Fruit fly (Drosophila melanogaster) whole organism, pupa: ENCODE results near the gene CG11370.
"Not testable (repeated sequence)": the region's sequence is repeated elsewhere in the genome, so short reads cannot be mapped to it uniquely, and the experiment has no call there.

ENCODE experiments used
- CG10348 ChIP-seq: fragments of 200-800 bp; sonication (Bioruptor generic); IDR thresholded peaks from 2 replicates; pipeline ENCODE4 v1.3.6; 2022; ENCODE audit warnings: missing biosample characterization, missing genetic modification characterization
- CG12605 ChIP-seq: fragments of 200-800 bp; sonication (Bioruptor generic); IDR thresholded peaks from 2 replicates; pipeline ENCODE4 v1.3.6; 2022; ENCODE audit warnings: missing biosample characterization, missing genetic modification characterization
- CG13204 ChIP-seq: fragments of 200-800 bp; sonication (Bioruptor generic); optimal IDR thresholded peaks from 2 replicates; lab custom pipeline; 2018; ENCODE audit warnings: missing biosample characterization, mild to moderate bottlenecking, missing genetic modification characterization, moderate library complexity
- CG15710 ChIP-seq: fragments of 200-800 bp; sonication (Bioruptor generic); optimal IDR thresholded peaks from 2 replicates; lab custom pipeline; 2018; ENCODE audit warnings: missing biosample characterization, mild to moderate bottlenecking, missing genetic modification characterization, moderate library complexity
- CG32121 ChIP-seq: fragments of 200-800 bp; sonication (Bioruptor generic); IDR thresholded peaks from 2 replicates; pipeline ENCODE4 v1.3.6; 2022; ENCODE audit warnings: missing biosample characterization, missing genetic modification characterization
- CG8159 ChIP-seq: fragments of 200-800 bp; sonication (Bioruptor generic); optimal IDR thresholded peaks from 3 replicates; lab custom pipeline; 2018; ENCODE audit warnings: missing biosample characterization, mild to moderate bottlenecking, missing genetic modification characterization, moderate library complexity
- CG9948 ChIP-seq: fragments of 200-800 bp; sonication (Bioruptor generic); optimal IDR thresholded peaks from 2 replicates; lab custom pipeline; 2018; ENCODE audit warnings: missing biosample characterization, mild to moderate bottlenecking, missing genetic modification characterization, moderate library complexity
- Pif1A ChIP-seq: fragments of 200-800 bp; sonication (Bioruptor generic); optimal IDR thresholded peaks from 3 replicates; lab custom pipeline; 2016; ENCODE audit warnings: missing biosample characterization, missing genetic modification characterization
- Snoo ChIP-seq: fragments of 200-800 bp; sonication (Bioruptor generic); optimal IDR thresholded peaks from 3 replicates; lab custom pipeline; 2017; ENCODE audit warnings: missing biosample characterization, mild to moderate bottlenecking, missing genetic modification characterization, inconsistent platforms
- gl ChIP-seq: fragments of 200-800 bp; sonication (Bioruptor generic); optimal IDR thresholded peaks from 2 replicates; lab custom pipeline; 2018; ENCODE audit warnings: missing biosample characterization, mild to moderate bottlenecking, missing genetic modification characterization

DNA sequence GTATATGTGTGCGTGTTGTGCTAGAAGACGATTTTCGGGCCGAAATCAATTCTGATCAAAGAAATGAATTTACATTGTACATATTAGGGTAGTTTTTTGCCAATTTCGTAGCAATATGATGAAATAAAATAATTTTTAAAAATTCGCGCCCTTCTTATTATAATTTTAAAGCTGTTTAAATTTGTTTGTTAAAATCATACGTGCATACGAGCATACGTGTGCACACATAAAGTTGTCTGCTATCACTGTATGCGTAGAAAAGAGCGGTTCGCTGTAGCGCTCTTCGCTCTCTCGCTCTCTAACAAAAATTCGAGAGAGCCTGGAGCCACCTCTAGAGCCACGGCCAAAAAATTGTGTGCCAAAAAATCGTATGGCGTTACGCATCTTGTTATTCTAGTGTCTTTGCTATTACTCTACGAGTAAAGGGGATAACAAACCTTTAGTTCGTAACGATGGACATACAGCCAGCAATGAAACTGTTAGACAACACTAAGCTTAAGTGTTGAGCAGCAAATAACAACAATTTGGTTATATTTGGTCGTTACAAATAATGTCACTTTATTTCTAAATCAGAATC is 8.8 kb downstream of the CG11370 start, which contains the start of gene mael:
- not testable (repeated sequence) for TF ChIP-seq Pif1A (GFP tag; lab: Kevin White, UChicago); CG13204; CG10348; CG32121 (GFP tag; lab: Robert Waterston, UW); CG9948 (tag; lab: Kevin White, UChicago); CG15710; CG12605 (GFP tag; lab: Robert Waterston, UW); gl (tag; lab: Kevin White, UChicago); Snoo (tag; lab: Kevin White, UChicago); CG8159 (tag; lab: Kevin White, UChicago)
